Fruit fly (Drosophila melanogaster): ENCODE data around the gene ND-B22.

ND-B22 gene

DNA sequence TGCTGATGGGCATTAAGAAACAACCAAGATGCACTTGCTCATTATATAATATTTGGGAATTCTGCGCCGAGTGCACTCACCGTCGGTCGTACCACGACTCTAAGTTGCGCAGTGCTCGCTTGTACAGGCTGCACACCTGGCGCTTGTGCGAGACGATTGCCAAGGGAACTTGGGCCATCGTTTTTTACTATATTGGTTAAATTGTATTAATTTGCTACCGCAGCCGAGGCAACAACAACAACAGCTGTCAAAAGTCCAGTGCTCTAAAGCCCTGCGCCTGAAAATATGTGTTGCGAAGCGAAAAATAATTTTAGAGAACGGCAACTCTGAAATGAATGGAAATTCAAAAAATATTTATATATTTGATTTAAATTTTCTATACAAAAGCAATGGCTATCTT, at the start of gene ND-B22:
TSS of gene ND-B22 (minus strand) at position 349 of the 400 bp plus-strand sequence.
- TF ChIP-seq CG15336 (GFP tag; IDR thresholded peaks at IDR 0.05) (no peak), CG32006 (GFP tag; optimal IDR thresholded peaks at IDR 0.05) (no peak), Sox102F (GFP tag; optimal IDR thresholded peaks at IDR 0.05) (peak; percentile 19), Hr38 (GFP tag; optimal IDR thresholded peaks at IDR 0.05) (no peak), spab (GFP tag; optimal IDR thresholded peaks at IDR 0.05) (no peak), Blimp-1 (GFP tag; optimal IDR thresholded peaks at IDR 0.05) (no peak), Sox15 (GFP tag; optimal IDR thresholded peaks at IDR 0.05) (no peak), fkh (GFP tag; optimal IDR thresholded peaks at IDR 0.05) (no peak), eg (GFP tag; IDR thresholded peaks at IDR 0.05) (no peak), Smox (GFP tag; optimal IDR thresholded peaks at IDR 0.05) (peak; percentile 24), Eip93F (GFP tag; optimal IDR thresholded peaks at IDR 0.05) (no peak), lz (GFP tag; optimal IDR thresholded peaks at IDR 0.05) (peak; percentile 35), CG10631 (GFP tag; optimal IDR thresholded peaks at IDR 0.05) (peak; percentile 12), CG3032 (tag; optimal IDR thresholded peaks at IDR 0.05) (peak; percentile 25), Lpt (GFP tag; optimal IDR thresholded peaks at IDR 0.05) (no peak), Ets21C (GFP tag; optimal IDR thresholded peaks at IDR 0.05) (peak; percentile 15), Eip78C (GFP tag) (peak; percentile 79), CG11902 (GFP tag; optimal IDR thresholded peaks at IDR 0.05) (no peak), Eip75B (GFP tag; optimal IDR thresholded peaks at IDR 0.05) (peak; percentile 25), ss (GFP tag; optimal IDR thresholded peaks at IDR 0.05) (peak in 1 of 2 experiments; percentile 9), dac (GFP tag; optimal IDR thresholded peaks at IDR 0.05) (no peak), CG9139 (GFP tag; optimal IDR thresholded peaks at IDR 0.05) (no peak), CG7368 (GFP tag; optimal IDR thresholded peaks at IDR 0.05) (no peak), CG6792 (GFP tag; optimal IDR thresholded peaks at IDR 0.05) (no peak), cyc (GFP tag; optimal IDR thresholded peaks at IDR 0.05) (peak; percentile 49), fd59A (GFP tag; optimal IDR thresholded peaks at IDR 0.05) (no peak), vri (GFP tag; optimal IDR thresholded peaks at IDR 0.05) (peak; percentile 75), Hr4 (GFP tag; optimal IDR thresholded peaks at IDR 0.05) (peak; percentile 0), CG1621 (tag; optimal IDR thresholded peaks at IDR 0.05) (no peak), OdsH (GFP tag; optimal IDR thresholded peaks at IDR 0.05) (peak; percentile 27), CG4318 (GFP tag; optimal IDR thresholded peaks at IDR 0.05) (no peak), CG6276 (GFP tag; optimal IDR thresholded peaks at IDR 0.05) (no peak), CG10669 (GFP tag; optimal IDR thresholded peaks at IDR 0.05) (no peak), net (GFP tag; optimal IDR thresholded peaks at IDR 0.05) (no peak), CG8632 (GFP tag; optimal IDR thresholded peaks at IDR 0.05) (no peak), acj6 (GFP tag; optimal IDR thresholded peaks at IDR 0.05) (no peak), achi (GFP tag; optimal IDR thresholded peaks at IDR 0.05) (peak; percentile 99), CG16779 (tag; optimal IDR thresholded peaks at IDR 0.05) (no peak), CG3919 (GFP tag; optimal IDR thresholded peaks at IDR 0.05) (peak; percentile 18), Sox14 (GFP tag; optimal IDR thresholded peaks at IDR 0.05) (peak; percentile 52), CG11294 (GFP tag; IDR thresholded peaks at IDR 0.05) (no peak), salr (GFP tag; optimal IDR thresholded peaks at IDR 0.05) (no peak), CG6854 (GFP tag; optimal IDR thresholded peaks at IDR 0.05) (no peak), CG11762 (GFP tag; optimal IDR thresholded peaks at IDR 0.05; ENCODE audit: insufficient read depth) (no peak), dsx (GFP tag; optimal IDR thresholded peaks at IDR 0.05; ENCODE audit: poor library complexity, severe bottlenecking) (peak; percentile 77), Gug (GFP tag; IDR thresholded peaks at IDR 0.05) (no peak), CG8319 (GFP tag; optimal IDR thresholded peaks at IDR 0.05) (no peak), CG8119 (GFP tag; IDR thresholded peaks at IDR 0.05) (no peak), CG6163 (GFP tag; IDR thresholded peaks at IDR 0.05) (no peak), Ets96B (tag; optimal IDR thresholded peaks at IDR 0.05) (no peak), Met (GFP tag; optimal IDR thresholded peaks at IDR 0.05) (peak; percentile 54), CG34406 (GFP tag; optimal IDR thresholded peaks at IDR 0.05) (no peak), esn (GFP tag; optimal IDR thresholded peaks at IDR 0.05) (peak; percentile 58)
